Fruit fly (Drosophila melanogaster): ENCODE measurements around the gene Trp1.
A peak's percentile ranks its signal among the peaks of the same experiment; 100 is the strongest.

Gene Trp1

dm6 chr2L:10003593-10003992 lies 5.6 kb upstream of the Trp1 start, which contains the start of gene Ndf (continued):
- TF ChIP-seq Mio (GFP tag; optimal IDR thresholded peaks at IDR 0.05) (no peak), sage (GFP tag; optimal IDR thresholded peaks at IDR 0.05) (no peak), OdsH (GFP tag; optimal IDR thresholded peaks at IDR 0.05) (peak; percentile 55)

dm6 chr2L:10004574-10004973 lies 4.6 kb upstream of the Trp1 start:
- TF ChIP-seq jim (GFP tag; optimal IDR thresholded peaks at IDR 0.05): no peak
- no peak for TF ChIP-seq Hnf4 (GFP tag; optimal IDR thresholded peaks at IDR 0.05)
- no peak for TF ChIP-seq ey (GFP tag; optimal IDR thresholded peaks at IDR 0.05)
- no peak for TF ChIP-seq br (GFP tag; optimal IDR thresholded peaks at IDR 0.05)
- no peak for TF ChIP-seq Hr83 (GFP tag; optimal IDR thresholded peaks at IDR 0.05; ENCODE audit: poor library complexity, severe bottlenecking)
- no peak for TF ChIP-seq Myc (optimal IDR thresholded peaks at IDR 0.05)
- TF ChIP-seq h (GFP tag; optimal IDR thresholded peaks at IDR 0.05): no peak
- TF ChIP-seq Mio (GFP tag; optimal IDR thresholded peaks at IDR 0.05): no peak
- no peak for TF ChIP-seq dsf (GFP tag; optimal IDR thresholded peaks at IDR 0.05; ENCODE audit: borderline replicate concordance)
- TF ChIP-seq psq (GFP tag; optimal IDR thresholded peaks at IDR 0.05): no peak
- TF ChIP-seq usp (GFP tag; optimal IDR thresholded peaks at IDR 0.05): no peak
- TF ChIP-seq GATAd (GFP tag; optimal IDR thresholded peaks at IDR 0.05): no peak
- no peak for TF ChIP-seq woc (GFP tag; optimal IDR thresholded peaks at IDR 0.05)
- TF ChIP-seq CG9705 (GFP tag; optimal IDR thresholded peaks at IDR 0.05): no peak

- no peak for TF ChIP-seq Myc (optimal IDR thresholded peaks at IDR 0.05)
- peak; percentile 95 for TF ChIP-seq Rel (GFP tag; optimal IDR thresholded peaks at IDR 0.05)
- peak; percentile 87 for TF ChIP-seq Rel (tag; optimal IDR thresholded peaks at IDR 0.05)
- peak; percentile 95 for TF ChIP-seq jim (GFP tag; optimal IDR thresholded peaks at IDR 0.05)
- peak; percentile 99 for TF ChIP-seq rgr (GFP tag; optimal IDR thresholded peaks at IDR 0.05)
- peak; percentile 100 for TF ChIP-seq h (GFP tag; optimal IDR thresholded peaks at IDR 0.05)
- peak; percentile 98 for TF ChIP-seq Jra (GFP tag; optimal IDR thresholded peaks at IDR 0.05)
- TF ChIP-seq brk (GFP tag; optimal IDR thresholded peaks at IDR 0.05): peak; percentile 96
- TF ChIP-seq ey (GFP tag; optimal IDR thresholded peaks at IDR 0.05): peak; percentile 100
- peak; percentile 98 for TF ChIP-seq psq (GFP tag; optimal IDR thresholded peaks at IDR 0.05)
- peak; percentile 94 for TF ChIP-seq sv (GFP tag; optimal IDR thresholded peaks at IDR 0.05)
- peak; percentile 99 for TF ChIP-seq Hr83 (GFP tag; optimal IDR thresholded peaks at IDR 0.05; ENCODE audit: poor library complexity, severe bottlenecking)
- peak; percentile 81 for TF ChIP-seq CrebA (GFP tag; optimal IDR thresholded peaks at IDR 0.05; ENCODE audit: borderline replicate concordance)
- TF ChIP-seq woc (GFP tag; optimal IDR thresholded peaks at IDR 0.05): peak; percentile 97
- no peak for TF ChIP-seq N (GFP tag; optimal IDR thresholded peaks at IDR 0.05)
- no peak for TF ChIP-seq lola (GFP tag; optimal IDR thresholded peaks at IDR 0.05)
- TF ChIP-seq GATAd (GFP tag; optimal IDR thresholded peaks at IDR 0.05): peak; percentile 98
- TF ChIP-seq dsf (GFP tag; optimal IDR thresholded peaks at IDR 0.05; ENCODE audit: borderline replicate concordance): peak; percentile 96
- peak; percentile 99 for TF ChIP-seq br (GFP tag; optimal IDR thresholded peaks at IDR 0.05)
- TF ChIP-seq Dfd (GFP tag; optimal IDR thresholded peaks at IDR 0.05): peak; percentile 84
- TF ChIP-seq foxo (GFP tag; optimal IDR thresholded peaks at IDR 0.05): peak; percentile 97 to 100
- TF ChIP-seq Abd-B (GFP tag; optimal IDR thresholded peaks at IDR 0.05): no peak
- TF ChIP-seq tai (GFP tag; optimal IDR thresholded peaks at IDR 0.05): peak; percentile 98
- TF ChIP-seq dl (GFP tag; optimal IDR thresholded peaks at IDR 0.05; ENCODE audit: insufficient read depth in 1 of 2, partially characterized antibody in 2 of 2): peak; percentile 42 to 70
- peak; percentile 99 for TF ChIP-seq Hnf4 (GFP tag; optimal IDR thresholded peaks at IDR 0.05)
- TF ChIP-seq Vsx2 (GFP tag; optimal IDR thresholded peaks at IDR 0.05; ENCODE audit: partially characterized antibody): peak; percentile 35
- peak; percentile 98 for TF ChIP-seq sage (GFP tag; optimal IDR thresholded peaks at IDR 0.05)
- no peak for TF ChIP-seq pan (optimal IDR thresholded peaks at IDR 0.05)
- peak; percentile 100 for TF ChIP-seq OdsH (GFP tag; optimal IDR thresholded peaks at IDR 0.05)
- TF ChIP-seq CG32264 (GFP tag; optimal IDR thresholded peaks at IDR 0.05): peak; percentile 98
- peak; percentile 98 for TF ChIP-seq CG9705 (GFP tag; optimal IDR thresholded peaks at IDR 0.05)
- TF ChIP-seq fru (GFP tag; optimal IDR thresholded peaks at IDR 0.05): peak; percentile 99
- TF ChIP-seq dmrt93B (GFP tag; optimal IDR thresholded peaks at IDR 0.05): peak; percentile 98
- TF ChIP-seq Sp1 (GFP tag; optimal IDR thresholded peaks at IDR 0.05): peak; percentile 98
- peak; percentile 26 for TF ChIP-seq Dif (GFP tag; optimal IDR thresholded peaks at IDR 0.05; ENCODE audit: partially characterized antibody)
- peak; percentile 95 for TF ChIP-seq Mio (GFP tag; optimal IDR thresholded peaks at IDR 0.05)
- TF ChIP-seq HLH106 (tag; optimal IDR thresholded peaks at IDR 0.05): peak; percentile 99
- no peak for TF ChIP-seq usp (GFP tag; optimal IDR thresholded peaks at IDR 0.05)
- no peak for TF ChIP-seq Hr78 (GFP tag; optimal IDR thresholded peaks at IDR 0.05)
Observed at dm6 chr2L:10009800-10010658, 848 bp downstream of the Trp1 start.

Data from whole organism, wandering third instar larva.